Fruit fly (Drosophila melanogaster): ENCODE measurements around the gene CG13760.

The CG13760 gene

dm6 chrX:2624525-2625006, 39.1 kb upstream of the CG13760 start, which contains the start of the genes brv3 and Pi4KIIIalpha (continued):
- TF ChIP-seq en (GFP tag; optimal IDR thresholded peaks at IDR 0.05) (no peak), btn (GFP tag; optimal IDR thresholded peaks at IDR 0.05) (no peak), CG10147 (GFP tag; optimal IDR thresholded peaks at IDR 0.05) (no peak), dati (GFP tag; IDR thresholded peaks at IDR 0.05) (no peak), CG17829 (tag; optimal IDR thresholded peaks at IDR 0.05) (no peak), CG10979 (tag; optimal IDR thresholded peaks at IDR 0.05) (no peak), h (optimal IDR thresholded peaks at IDR 0.05) (no peak), Abd-B (GFP tag; optimal IDR thresholded peaks at IDR 0.05) (no peak), Hr39 (optimal IDR thresholded peaks at IDR 0.05) (no peak), Dref (GFP tag; IDR thresholded peaks at IDR 0.05) (peak; percentile 52), Dp (GFP tag; optimal IDR thresholded peaks at IDR 0.05) (peak; percentile 71), CG34224 (GFP tag; IDR thresholded peaks at IDR 0.05; ENCODE audit: partially characterized antibody) (no peak; the same call in 2 of the 3 replicates), tap (tag; optimal IDR thresholded peaks at IDR 0.05) (no peak), CG3995 (GFP tag; optimal IDR thresholded peaks at IDR 0.05) (peak; percentile 85), CG2120 (GFP tag; optimal IDR thresholded peaks at IDR 0.05) (no peak), unc-4 (GFP tag; IDR thresholded peaks at IDR 0.05; ENCODE audit: partially characterized antibody) (no peak), CG4854 (GFP tag; optimal IDR thresholded peaks at IDR 0.05) (no peak), C15 (GFP tag; IDR thresholded peaks at IDR 0.05) (no peak), Scr (GFP tag; IDR thresholded peaks at IDR 0.05; ENCODE audit: partially characterized antibody) (0 out of 2 replicates have a peak, but pooled peaks have one; percentile 28), zen (tag; optimal IDR thresholded peaks at IDR 0.05) (no peak), CG5953 (GFP tag; IDR thresholded peaks at IDR 0.05) (no peak), slp2 (GFP tag; optimal IDR thresholded peaks at IDR 0.05) (no peak), stwl (tag; optimal IDR thresholded peaks at IDR 0.05) (no peak), CG31441 (GFP tag; IDR thresholded peaks at IDR 0.05) (no peak), ato (GFP tag; IDR thresholded peaks at IDR 0.05; ENCODE audit: partially characterized antibody) (no peak), Med (GFP tag) (peak; percentile 3), vnd (GFP tag; IDR thresholded peaks at IDR 0.05; ENCODE audit: partially characterized antibody) (no peak), Asciz (GFP tag; optimal IDR thresholded peaks at IDR 0.05) (no peak), Sox102F (GFP tag; optimal IDR thresholded peaks at IDR 0.05) (no peak), Gug (GFP tag; IDR thresholded peaks at IDR 0.05) (no peak), Atf3 (GFP tag; optimal IDR thresholded peaks at IDR 0.05) (no peak), HmgZ (tag; optimal IDR thresholded peaks at IDR 0.05) (no peak), Chrac-16 (GFP tag; optimal IDR thresholded peaks at IDR 0.05) (no peak), CG17359 (tag; optimal IDR thresholded peaks at IDR 0.05) (peak; percentile 69), pho (GFP tag; optimal IDR thresholded peaks at IDR 0.05) (no peak), CG6854 (GFP tag; optimal IDR thresholded peaks at IDR 0.05) (no peak), CG6272 (GFP tag; IDR thresholded peaks at IDR 0.05) (no peak), Hmr (GFP tag; optimal IDR thresholded peaks at IDR 0.05) (no peak), sim (GFP tag; IDR thresholded peaks at IDR 0.05) (no peak), Ssrp (tag; optimal IDR thresholded peaks at IDR 0.05) (no peak), CG18476 (GFP tag; optimal IDR thresholded peaks at IDR 0.05) (no peak), sob (GFP tag; IDR thresholded peaks at IDR 0.05) (no peak), CG10462 (GFP tag; optimal IDR thresholded peaks at IDR 0.05) (no peak), bcd (GFP tag; optimal IDR thresholded peaks at IDR 0.05) (no peak), peb (GFP tag; IDR thresholded peaks at IDR 0.05) (no peak), dimm (GFP tag; IDR thresholded peaks at IDR 0.05) (no peak), CG6689 (GFP tag; IDR thresholded peaks at IDR 0.05) (no peak), sug (tag; optimal IDR thresholded peaks at IDR 0.05) (no peak), Neu2 (GFP tag; optimal IDR thresholded peaks at IDR 0.05; ENCODE audit: borderline replicate concordance) (no peak), CG13123 (GFP tag; optimal IDR thresholded peaks at IDR 0.05) (no peak), CG13424 (tag; optimal IDR thresholded peaks at IDR 0.05) (no peak), NFAT (GFP tag; IDR thresholded peaks at IDR 0.05) (no peak)

Data from whole organism, embryonic.